Worm (Caenorhabditis elegans) whole organism, L4 larva: ENCODE results near the gene T28A8.6.

Experiments
- F10B5.3 ChIP-seq: sonication (generic microtip); optimal IDR thresholded peaks from 2 replicates; lab custom pipeline; 2016; ENCODE audit warnings: mild to moderate bottlenecking, missing genetic modification characterization, missing compliant biosample characterization
- F44E2.7 ChIP-seq: fragments of 200-800 bp; sonication (Bioruptor generic); IDR thresholded peaks from 2 replicates; pipeline ENCODE4 v2.1.2; 2022; ENCODE audit warnings: missing genetic modification characterization, missing compliant biosample characterization
- R02D3.7 ChIP-seq: fragments of 150-350 bp; sonication (generic microtip); optimal IDR thresholded peaks from 3 replicates; lab custom pipeline; 2014; ENCODE audit warnings: missing biosample characterization, missing genetic modification characterization
- T26A8.4 ChIP-seq: fragments of 200-800 bp; sonication (Bioruptor generic); IDR thresholded peaks from 2 replicates; pipeline ENCODE4 v1.3.6; 2022; ENCODE audit warnings: missing genetic modification characterization, missing compliant biosample characterization
- Y105C5A.15 ChIP-seq: fragments of 200-800 bp; sonication (Bioruptor generic); IDR thresholded peaks from 2 replicates; pipeline ENCODE4 v1.3.6; 2022; ENCODE audit warnings: missing genetic modification characterization, missing compliant biosample characterization
- Y75B8A.6 ChIP-seq: fragments of 200-800 bp; sonication (Bioruptor generic); IDR thresholded peaks from 2 replicates; pipeline ENCODE4 v1.3.6; 2022; ENCODE audit warnings: missing genetic modification reagents, missing genetic modification characterization, missing compliant biosample characterization
- aly-2 ChIP-seq: sonication (generic microtip); optimal IDR thresholded peaks from 2 replicates; lab custom pipeline; 2018; ENCODE audit warnings: missing biosample characterization, missing genetic modification characterization
- arid-1 ChIP-seq: fragments of 200-800 bp; sonication (Bioruptor generic); conservative IDR thresholded peaks from 2 replicates; pipeline ENCODE4 v1.3.6; 2022; ENCODE audit warnings: missing genetic modification reagents, missing genetic modification characterization, missing compliant biosample characterization
- ceh-28 ChIP-seq: fragments of 150-350 bp; optimal IDR thresholded peaks from 2 replicates; lab custom pipeline; 2014; ENCODE audit warnings: missing biosample characterization, missing genetic modification reagents, missing genetic modification characterization
- ceh-32 ChIP-seq: sonication (generic microtip); optimal IDR thresholded peaks from 2 replicates; lab custom pipeline; 2016; ENCODE audit warnings: mild to moderate bottlenecking, missing genetic modification characterization, missing compliant biosample characterization; ENCODE audit not compliant: poor library complexity
- ceh-62 ChIP-seq: sonication (generic microtip); optimal IDR thresholded peaks from 2 replicates; lab custom pipeline; 2017; ENCODE audit warnings: missing biosample characterization, missing genetic modification characterization
- ces-1 ChIP-seq: fragments of 150-350 bp; sonication (generic microtip); optimal IDR thresholded peaks from 4 replicates; lab custom pipeline; 2014; ENCODE audit warnings: missing biosample characterization, missing genetic modification reagents, missing genetic modification characterization
- daf-16 ChIP-seq, 3 experiments: sonication (generic microtip); optimal IDR thresholded peaks; 2 replicates each; lab custom pipeline; 2016 to 2017; ENCODE audit warnings: missing genetic modification characterization in 3 of 3, missing genetic modification reagents in 3 of 3, mild to moderate bottlenecking in 2 of 3, missing compliant biosample characterization in 2 of 3, missing biosample characterization in 1 of 3, moderate library complexity in 1 of 3
- daf-8 ChIP-seq: fragments of 200-800 bp; sonication (Bioruptor generic); IDR thresholded peaks from 2 replicates; pipeline ENCODE4 v1.3.6; 2022; ENCODE audit warnings: missing genetic modification characterization, missing compliant biosample characterization
- dmd-8 ChIP-seq: fragments of 200-800 bp; sonication (Bioruptor generic); IDR thresholded peaks from 2 replicates; pipeline ENCODE4 v1.3.6; 2022; ENCODE audit warnings: missing genetic modification characterization, missing compliant biosample characterization
- dpl-1 ChIP-seq: fragments of 150-350 bp; optimal IDR thresholded peaks from 2 replicates; lab custom pipeline; 2014; ENCODE audit warnings: missing biosample characterization, missing genetic modification reagents, missing genetic modification characterization
- duxl-1 ChIP-seq: sonication (generic microtip); optimal IDR thresholded peaks from 2 replicates; lab custom pipeline; 2016; ENCODE audit warnings: mild to moderate bottlenecking, missing genetic modification characterization, moderate library complexity, missing compliant biosample characterization; ENCODE audit not compliant: poor library complexity
- fkh-10 ChIP-seq: fragments of 150-350 bp; optimal IDR thresholded peaks from 2 replicates; lab custom pipeline; 2014; ENCODE audit warnings: missing biosample characterization, missing genetic modification reagents, missing genetic modification characterization
- fos-1 ChIP-seq: fragments of 150-350 bp; optimal IDR thresholded peaks from 2 replicates; lab custom pipeline; 2014; ENCODE audit warnings: missing biosample characterization, missing genetic modification characterization
- hlh-30 ChIP-seq: sonication (generic microtip); optimal IDR thresholded peaks from 2 replicates; lab custom pipeline; 2017; ENCODE audit warnings: antibody characterized with exemption, mild to moderate bottlenecking, missing genetic modification characterization, missing compliant biosample characterization; ENCODE audit not compliant: insufficient read depth
- hmg-1.1 ChIP-seq: fragments of 200-800 bp; sonication (Bioruptor generic); IDR thresholded peaks from 2 replicates; pipeline ENCODE4 v1.3.6; 2022; ENCODE audit warnings: missing genetic modification reagents, missing genetic modification characterization, missing compliant biosample characterization
- lim-7 ChIP-seq: fragments of 200-800 bp; sonication (Bioruptor generic); IDR thresholded peaks from 2 replicates; pipeline ENCODE4 v1.3.6; 2022; ENCODE audit warnings: missing genetic modification characterization, missing compliant biosample characterization
- lin-1 ChIP-seq: fragments of 200-800 bp; sonication (Bioruptor generic); IDR thresholded peaks from 2 replicates; pipeline ENCODE4 v1.3.6; 2022; ENCODE audit warnings: missing genetic modification reagents, missing genetic modification characterization, missing compliant biosample characterization
- lin-13 ChIP-seq: fragments of 150-350 bp; optimal IDR thresholded peaks from 2 replicates; lab custom pipeline; 2014; ENCODE audit warnings: missing biosample characterization, missing genetic modification reagents, missing genetic modification characterization
- lin-15B ChIP-seq: fragments of 150-350 bp; sonication (generic microtip); optimal IDR thresholded peaks from 3 replicates; lab custom pipeline; 2014; ENCODE audit warnings: missing biosample characterization, missing genetic modification characterization
- mdl-1 ChIP-seq, 2 experiments: fragments of 150-350 bp in 1 of 2; sonication (generic microtip) in 1 of 2; optimal IDR thresholded peaks; 2 replicates each; lab custom pipeline; 2014 to 2017; ENCODE audit warnings: missing biosample characterization in 2 of 2, missing genetic modification characterization in 2 of 2
- mxl-3 ChIP-seq: fragments of 200-800 bp; sonication (Bioruptor generic); optimal IDR thresholded peaks from 2 replicates; lab custom pipeline; 2018; ENCODE audit warnings: mild to moderate bottlenecking, missing genetic modification characterization, missing compliant biosample characterization
- nhr-10 ChIP-seq: fragments of 150-350 bp; optimal IDR thresholded peaks from 2 replicates; lab custom pipeline; 2014; ENCODE audit warnings: missing biosample characterization, missing genetic modification characterization
- nhr-102 ChIP-seq: sonication (generic microtip); optimal IDR thresholded peaks from 2 replicates; lab custom pipeline; 2016; ENCODE audit warnings: mild to moderate bottlenecking, missing genetic modification characterization, moderate library complexity, missing compliant biosample characterization
- nhr-11 ChIP-seq: fragments of 150-350 bp; optimal IDR thresholded peaks from 2 replicates; lab custom pipeline; 2014; ENCODE audit warnings: missing biosample characterization, missing genetic modification characterization
- nhr-25 ChIP-seq: sonication (generic microtip); optimal IDR thresholded peaks from 2 replicates; lab custom pipeline; 2017; ENCODE audit warnings: missing genetic modification characterization, mild to moderate bottlenecking, missing compliant biosample characterization, antibody characterized with exemption, moderate library complexity, borderline replicate concordance; ENCODE audit not compliant: insufficient read depth
- nhr-48 ChIP-seq: sonication (generic microtip); optimal IDR thresholded peaks from 2 replicates; lab custom pipeline; 2016; ENCODE audit warnings: mild to moderate bottlenecking, missing genetic modification characterization, missing compliant biosample characterization
- nhr-76 ChIP-seq: fragments of 150-350 bp; optimal IDR thresholded peaks from 2 replicates; lab custom pipeline; 2014; ENCODE audit warnings: missing biosample characterization, missing genetic modification characterization
- nhr-77 ChIP-seq: fragments of 150-350 bp; optimal IDR thresholded peaks from 2 replicates; lab custom pipeline; 2014; ENCODE audit warnings: missing biosample characterization, missing genetic modification characterization
- pha-4 ChIP-seq, 2 experiments: fragments of 150-350 bp in 1 of 2; fragments of 200-800 bp in 1 of 2; sonication (Bioruptor generic) in 1 of 2; IDR thresholded peaks in 1 of 2; optimal IDR thresholded peaks in 1 of 2; 2 replicates each; pipeline versions ENCODE4 v1.3.6 to Lab custom; 2014 to 2022; ENCODE audit warnings: missing genetic modification characterization in 2 of 2, missing genetic modification reagents in 2 of 2, missing biosample characterization in 1 of 2, missing compliant biosample characterization in 1 of 2
- php-3 ChIP-seq: fragments of 200-800 bp; sonication (Bioruptor generic); IDR thresholded peaks from 2 replicates; pipeline ENCODE4 v1.3.6; 2022; ENCODE audit warnings: missing genetic modification reagents, missing genetic modification characterization, missing compliant biosample characterization
- pqm-1 ChIP-seq: sonication (generic microtip); optimal IDR thresholded peaks from 2 replicates; lab custom pipeline; 2017; ENCODE audit warnings: missing biosample characterization, missing genetic modification characterization
- rbr-2 ChIP-seq: sonication (generic microtip); optimal IDR thresholded peaks from 2 replicates; lab custom pipeline; 2016; ENCODE audit warnings: missing genotype, missing genetic modification characterization, missing compliant biosample characterization
- saeg-2 ChIP-seq: fragments of 200-800 bp; sonication (Bioruptor generic); IDR thresholded peaks from 2 replicates; pipeline ENCODE4 v1.3.6; 2022; ENCODE audit warnings: missing genetic modification reagents, missing genetic modification characterization, missing compliant biosample characterization
- set-16 ChIP-seq: fragments of 200-800 bp; sonication (Bioruptor generic); IDR thresholded peaks from 2 replicates; pipeline ENCODE4 v1.3.6; 2022; ENCODE audit warnings: missing genetic modification reagents, missing genetic modification characterization, missing compliant biosample characterization
- skn-1 ChIP-seq: fragments of 150-350 bp; optimal IDR thresholded peaks from 2 replicates; lab custom pipeline; 2014; ENCODE audit warnings: missing biosample characterization, missing genetic modification characterization
- snpc-1.2 ChIP-seq: fragments of 200-800 bp; sonication (Bioruptor generic); IDR thresholded peaks from 2 replicates; pipeline ENCODE4 v1.3.6; 2022; ENCODE audit warnings: missing genetic modification reagents, missing genetic modification characterization, missing compliant biosample characterization
- spr-1 ChIP-seq: sonication (generic microtip); optimal IDR thresholded peaks from 2 replicates; lab custom pipeline; 2016; ENCODE audit warnings: mild to moderate bottlenecking, missing genetic modification characterization, missing compliant biosample characterization
- tra-1 ChIP-seq: fragments of 200-800 bp; sonication (Bioruptor generic); IDR thresholded peaks from 2 replicates; pipeline ENCODE4 v1.3.6; 2022; ENCODE audit warnings: missing genetic modification reagents, missing genetic modification characterization, missing compliant biosample characterization
- unc-62 ChIP-seq, 3 experiments: fragments of 150-350 bp in 1 of 3; sonication (generic microtip); optimal IDR thresholded peaks in 2 of 3; peaks in 1 of 3; 1 replicate in 1 of 3; 2 replicates in 2 of 3; lab custom pipeline; 2014 to 2017; ENCODE audit warnings: missing biosample characterization in 3 of 3, missing genetic modification characterization in 3 of 3, missing genetic modification reagents in 3 of 3, missing genotype in 1 of 3
- vab-7 ChIP-seq: fragments of 200-800 bp; sonication (Bioruptor generic); IDR thresholded peaks from 2 replicates; pipeline ENCODE4 v1.3.6; 2022; ENCODE audit warnings: missing genetic modification reagents, missing genetic modification characterization, missing compliant biosample characterization
- zip-11 ChIP-seq: fragments of 200-800 bp; sonication (Bioruptor generic); IDR thresholded peaks from 2 replicates; pipeline ENCODE4 v1.3.6; 2022; ENCODE audit warnings: missing genetic modification characterization, missing compliant biosample characterization
- ztf-7 ChIP-seq: fragments of 150-350 bp; optimal IDR thresholded peaks from 2 replicates; lab custom pipeline; 2014; ENCODE audit warnings: missing biosample characterization, missing genetic modification characterization

The T28A8.6 gene

ce11 chrIII:13455816-13456215 lies 43.2 kb upstream of the T28A8.6 start (continued):
- no peak for TF ChIP-seq php-3 (GFP tag; lab: Robert Waterston, UW)
- TF ChIP-seq dmd-8, result no peak
- TF ChIP-seq snpc-1.2, result no peak
- TF ChIP-seq fkh-10 (GFP tag; lab: Kevin White, UChicago), result peak; percentile 14
- TF ChIP-seq T26A8.4 (GFP tag; lab: Robert Waterston, UW), result no peak
- TF ChIP-seq fos-1 (tag; lab: Kevin White, UChicago), result no peak
- TF ChIP-seq arid-1 (GFP tag; lab: Robert Waterston, UW), result 0 out of 2 replicates have a peak, but pooled peaks have one; percentile 8
- no peak for TF ChIP-seq ces-1
- no peak for TF ChIP-seq set-16 (GFP tag; lab: Robert Waterston, UW)
- no peak for TF ChIP-seq ceh-32
- no peak for TF ChIP-seq daf-16 (GFP tag; optimal IDR thresholded peaks at IDR 0.05; lab: Kevin White, UChicago)
- peak; percentile 51 for TF ChIP-seq daf-16 (tag; optimal IDR thresholded peaks at IDR 0.05; lab: Kevin White, UChicago)
- no peak for TF ChIP-seq spr-1 (tag; lab: Kevin White, UChicago)
- no peak for TF ChIP-seq dpl-1
- TF ChIP-seq mxl-3 (GFP tag; lab: Kevin White, UChicago), result no peak
- TF ChIP-seq skn-1 (tag; lab: Kevin White, UChicago), result no peak
- TF ChIP-seq lin-1, result no peak
- TF ChIP-seq daf-8, result no peak
- no peak for TF ChIP-seq Y105C5A.15 (GFP tag; lab: Robert Waterston, UW)
- no peak for TF ChIP-seq ceh-62 (tag; lab: Kevin White, UChicago)
- TF ChIP-seq nhr-76, result no peak
- no peak for TF ChIP-seq nhr-77 (tag; lab: Kevin White, UChicago)
- TF ChIP-seq ztf-7 (tag; lab: Kevin White, UChicago), result peak; percentile 83
- no peak for TF ChIP-seq ceh-28 (tag; lab: Kevin White, UChicago)
- TF ChIP-seq nhr-11 (tag; lab: Kevin White, UChicago), result peak; percentile 12
- TF ChIP-seq F44E2.7, result no peak
- TF ChIP-seq lin-15B, result no peak
- TF ChIP-seq hmg-1.1 (GFP tag; lab: Robert Waterston, UW), result no peak
- TF ChIP-seq nhr-48 (tag; lab: Kevin White, UChicago), result no peak
- no peak for TF ChIP-seq aly-2
- no peak for TF ChIP-seq mdl-1 (tag; optimal IDR thresholded peaks at IDR 0.05; lab: Kevin White, UChicago)
- no peak for TF ChIP-seq tra-1 (GFP tag; lab: Robert Waterston, UW)
- TF ChIP-seq lim-7 (GFP tag; lab: Robert Waterston, UW), result no peak
- TF ChIP-seq duxl-1 (tag; lab: Kevin White, UChicago), result no peak
- no peak for TF ChIP-seq pha-4 (GFP tag; IDR thresholded peaks at IDR 0.05; lab: Robert Waterston, UW)
- no peak for TF ChIP-seq pha-4 (tag; optimal IDR thresholded peaks at IDR 0.05; lab: Kevin White, UChicago)
- no peak for TF ChIP-seq lin-13 (GFP tag; lab: Kevin White, UChicago)
- no peak for TF ChIP-seq F10B5.3 (tag; lab: Kevin White, UChicago)
- TF ChIP-seq rbr-2 (tag; lab: Kevin White, UChicago), result no peak
- no peak for TF ChIP-seq nhr-25 (tag; lab: Kevin White, UChicago)
- no peak for TF ChIP-seq saeg-2 (GFP tag; lab: Robert Waterston, UW)
- no peak for TF ChIP-seq pqm-1
- TF ChIP-seq hlh-30 (tag; lab: Kevin White, UChicago), result peak; percentile 38

- TF ChIP-seq R02D3.7 (tag; lab: Kevin White, UChicago) (no peak), nhr-48 (tag; lab: Kevin White, UChicago) (no peak), Y75B8A.6 (GFP tag; lab: Robert Waterston, UW) (no peak), zip-11 (GFP tag; lab: Robert Waterston, UW) (no peak), nhr-10 (tag; lab: Kevin White, UChicago) (no peak), unc-62 (GFP tag; optimal IDR thresholded peaks at IDR 0.05 in 1 of 2; lab: Kevin White, UChicago) (peak in 1 of 2 experiments; percentile 51), unc-62 (tag; optimal IDR thresholded peaks at IDR 0.05; lab: Kevin White, UChicago) (no peak), Y105C5A.15 (GFP tag; lab: Robert Waterston, UW) (0 out of 2 replicates have a peak, but pooled peaks have one; percentile 48), vab-7 (GFP tag; lab: Robert Waterston, UW) (no peak), nhr-102 (tag; lab: Kevin White, UChicago) (peak; percentile 13)
Measured at ce11 chrIII:13457305-13457704, 41.7 kb upstream of the T28A8.6 start.
